Fruit fly (Drosophila melanogaster) S2 (cell line): Measurements from ENCODE around the gene aus.

Experiments
- CG8478 ChIP-seq: fragments of >200 bp; optimal IDR thresholded peaks from 2 replicates; lab custom pipeline; 2018
- CTCF ChIP-seq, 2 experiments: fragments of >200 bp; optimal IDR thresholded peaks; 2 replicates each; lab custom pipeline; 2018

aus gene

DNA sequence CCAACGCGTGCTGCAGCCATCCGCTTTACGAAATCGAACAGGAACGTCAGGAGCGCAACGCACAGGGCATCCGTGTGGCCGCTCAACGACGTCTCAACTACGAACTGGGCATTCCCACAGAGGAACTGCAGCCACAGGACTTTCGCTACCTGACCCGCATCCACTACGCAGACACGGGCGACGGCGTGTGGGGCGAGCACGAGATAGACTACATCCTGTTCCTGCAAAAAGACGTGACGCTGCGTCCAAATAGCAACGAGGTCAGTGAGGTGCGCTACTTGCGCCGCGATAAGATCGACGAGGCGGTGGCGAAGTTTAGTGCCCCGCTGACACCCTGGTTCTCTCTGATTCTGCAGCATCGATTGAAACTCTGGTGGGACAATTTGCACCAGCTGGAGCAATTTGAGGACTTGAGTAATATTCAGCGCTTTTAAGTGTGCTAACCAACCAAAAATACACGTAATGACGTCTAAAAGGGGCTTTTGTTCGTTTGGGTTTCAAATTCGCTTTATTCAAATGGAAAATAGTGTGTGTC lies 78.7 kb downstream of the aus start:
- TF ChIP-seq CTCF (optimal IDR thresholded peaks at IDR 0.05; lab: Kevin White, UChicago) (no peak), CG8478 (lab: Kevin White, UChicago) (no peak)

DNA sequence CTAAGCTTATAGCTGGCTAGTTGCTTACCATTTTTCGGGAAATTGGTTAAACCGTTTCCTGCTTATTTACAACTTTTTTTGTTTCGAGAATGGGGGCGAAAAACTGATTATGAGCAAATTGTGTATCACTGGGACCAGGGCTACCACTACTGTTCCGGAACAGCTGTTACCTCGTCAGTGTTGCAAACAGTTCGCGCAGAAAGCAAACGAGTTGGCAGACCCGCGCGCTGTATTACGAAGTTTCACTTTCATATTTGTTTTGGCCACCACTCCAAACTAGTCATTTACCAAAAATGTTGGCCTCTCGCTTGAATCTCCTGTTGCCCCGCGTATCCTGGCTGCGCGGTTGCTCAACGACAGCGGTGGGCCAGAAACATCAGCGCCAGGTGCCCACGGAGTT lies 79.5 kb downstream of the aus start, which contains the start of the genes AP-2sigma and Idi:
TSS of gene AP-2sigma (minus strand) at position 153 of the 400 bp plus-strand sequence.
TSS of gene Idi (plus strand) at position 204 of the 400 bp plus-strand sequence.
- TF ChIP-seq CTCF (optimal IDR thresholded peaks at IDR 0.05; lab: Kevin White, UChicago): no peak
- TF ChIP-seq CG8478 (lab: Kevin White, UChicago): no peak

DNA sequence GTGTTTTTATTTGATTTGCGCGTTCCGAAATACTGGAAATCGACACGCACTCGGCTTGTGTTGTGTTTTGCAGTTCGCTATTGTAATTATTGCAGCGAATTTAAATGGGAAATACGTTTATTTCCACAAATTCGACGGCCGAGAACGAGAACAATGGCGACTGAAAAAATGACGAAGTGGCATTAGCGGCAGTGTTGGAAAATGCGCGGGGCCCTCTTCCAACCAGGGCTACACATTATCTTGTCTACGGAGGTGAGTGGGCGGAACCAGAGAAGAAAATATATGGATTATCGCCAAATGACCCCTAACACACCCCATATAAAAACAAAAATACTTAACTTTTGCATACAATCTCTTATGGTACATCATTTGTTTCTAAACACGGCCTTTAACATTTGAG lies 80.5 kb downstream of the aus start, which contains the start of gene Rab1:
TSS of gene Rab1 (minus strand) at position 188 of the 400 bp plus-strand sequence.
- TF ChIP-seq CTCF (optimal IDR thresholded peaks at IDR 0.05; lab: Kevin White, UChicago): no peak
- TF ChIP-seq CG8478 (lab: Kevin White, UChicago): no peak
